Fruit fly (Drosophila melanogaster) whole organism: ENCODE measurements around the gene hb.

Experiments used
- EcR ChIP-seq, 2 experiments: fragments of >200 bp; optimal IDR thresholded peaks; 2 replicates each; lab custom pipeline; 2017; ENCODE audit warnings: missing biosample characterization in 2 of 2, missing genetic modification characterization in 2 of 2, missing genetic modification reagents in 2 of 2
- usp ChIP-seq: fragments of >200 bp; optimal IDR thresholded peaks from 2 replicates; lab custom pipeline; 2017; ENCODE audit warnings: missing biosample characterization, missing genetic modification characterization, mixed read lengths

dm6 chr3R:8683280-8683679 is 14.3 kb downstream of the hb start:
- TF ChIP-seq EcR (GFP tag; optimal IDR thresholded peaks at IDR 0.05; lab: Kevin White, UChicago): no peak
- TF ChIP-seq usp (GFP tag; lab: Kevin White, UChicago): no peak
